Worm (Caenorhabditis elegans): ENCODE data around the gene ain-1.

The ain-1 gene

ce11 chrX:16643246-16643645 is 30.0 kb downstream of the ain-1 start:
- no peak for TF ChIP-seq ztf-29 (GFP tag; IDR thresholded peaks at IDR 0.05)
- TF ChIP-seq ref-1 (GFP tag; conservative IDR thresholded peaks at IDR 0.05): no peak
- no peak for TF ChIP-seq ztf-23 (GFP tag; IDR thresholded peaks at IDR 0.05)
- TF ChIP-seq tab-1 (GFP tag; IDR thresholded peaks at IDR 0.05): no peak
- no peak for TF ChIP-seq med-1 (GFP tag; optimal IDR thresholded peaks at IDR 0.05; ENCODE audit: insufficient read depth)
- TF ChIP-seq flt-1 (GFP tag; IDR thresholded peaks at IDR 0.05): no peak
- no peak for TF ChIP-seq klf-2 (GFP tag; conservative IDR thresholded peaks at IDR 0.05)
- no peak for TF ChIP-seq cog-1 (tag; optimal IDR thresholded peaks at IDR 0.05)

DNA sequence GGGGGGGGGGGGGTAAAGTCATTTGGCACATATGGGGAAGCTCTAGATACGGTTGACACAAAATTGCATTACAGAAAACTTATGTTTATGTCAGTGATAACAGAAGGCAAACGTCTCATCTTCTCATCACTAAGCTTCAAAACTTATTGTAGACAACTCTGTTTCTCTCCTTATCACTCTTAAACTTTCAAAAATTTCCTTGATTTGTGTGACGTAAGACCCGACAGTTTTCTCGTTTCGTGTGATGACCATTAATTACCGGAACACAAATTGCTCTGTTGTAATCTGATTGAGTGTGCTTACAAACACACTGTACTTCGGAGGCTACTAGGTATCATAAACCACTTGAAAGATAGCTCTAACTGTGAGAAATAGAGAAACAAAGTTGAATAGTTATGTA is 31.6 kb downstream of the ain-1 start:
- TF ChIP-seq klf-2 (GFP tag; conservative IDR thresholded peaks at IDR 0.05) (no peak), cog-1 (tag; optimal IDR thresholded peaks at IDR 0.05) (no peak)

DNA sequence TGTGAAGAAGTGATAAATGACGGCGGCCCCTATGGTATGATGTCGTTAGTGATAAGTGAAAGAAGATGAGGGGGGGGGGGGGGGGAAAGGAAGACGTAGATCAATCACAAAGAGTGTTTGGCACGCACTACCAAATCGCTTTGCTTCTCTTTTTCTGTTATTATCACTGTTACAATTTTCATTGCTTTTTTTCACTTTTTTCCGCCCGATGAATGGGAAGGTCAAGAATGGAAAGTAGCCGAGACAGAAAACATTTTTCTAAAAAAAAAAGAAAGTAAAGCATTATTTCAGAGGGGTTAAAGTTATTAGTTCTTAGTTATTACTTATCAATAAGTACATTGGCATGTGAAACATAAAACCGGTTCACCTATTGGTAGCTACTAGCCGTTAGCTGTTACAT is 34.0 kb downstream of the ain-1 start:
- TF ChIP-seq cog-1 (tag; optimal IDR thresholded peaks at IDR 0.05) (no peak), T22C8.4 (GFP tag; IDR thresholded peaks at IDR 0.05) (no peak), ref-1 (GFP tag; conservative IDR thresholded peaks at IDR 0.05) (no peak), ztf-29 (GFP tag; IDR thresholded peaks at IDR 0.05) (no peak)

ce11 chrX:16648773-16649172 is 35.5 kb downstream of the ain-1 start:
- TF ChIP-seq cog-1 (tag; optimal IDR thresholded peaks at IDR 0.05) (no peak), flt-1 (GFP tag; IDR thresholded peaks at IDR 0.05) (no peak), tab-1 (GFP tag; IDR thresholded peaks at IDR 0.05) (no peak), ztf-29 (GFP tag; IDR thresholded peaks at IDR 0.05) (no peak), ref-1 (GFP tag; conservative IDR thresholded peaks at IDR 0.05) (no peak), med-1 (GFP tag; optimal IDR thresholded peaks at IDR 0.05; ENCODE audit: insufficient read depth) (no peak), T22C8.4 (GFP tag; IDR thresholded peaks at IDR 0.05) (no peak), ztf-23 (GFP tag; IDR thresholded peaks at IDR 0.05) (no peak), klf-2 (GFP tag; conservative IDR thresholded peaks at IDR 0.05) (no peak)

DNA sequence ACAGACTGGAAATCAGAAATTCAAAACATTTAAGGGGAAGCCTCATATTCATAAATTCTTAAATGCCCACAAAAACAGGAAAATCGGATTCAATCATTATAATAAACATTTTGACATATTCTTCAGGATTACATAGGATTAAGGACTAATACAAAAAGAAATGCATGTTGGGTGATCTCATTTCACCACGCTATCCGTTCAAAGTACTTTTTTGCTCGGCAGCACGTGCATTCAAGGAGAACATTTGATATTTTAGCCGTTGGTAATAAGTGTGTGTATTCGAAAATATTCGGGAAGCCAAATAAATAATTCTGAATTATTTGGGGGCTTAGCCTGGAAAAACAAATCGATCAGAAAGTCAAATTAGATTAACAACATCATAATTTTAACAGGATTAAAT is 37.3 kb downstream of the ain-1 start:
- no peak for TF ChIP-seq cog-1 (tag; optimal IDR thresholded peaks at IDR 0.05)
- TF ChIP-seq ztf-29 (GFP tag; IDR thresholded peaks at IDR 0.05): no peak
- TF ChIP-seq klf-2 (GFP tag; conservative IDR thresholded peaks at IDR 0.05): no peak
- TF ChIP-seq ztf-23 (GFP tag; IDR thresholded peaks at IDR 0.05): no peak
- TF ChIP-seq tab-1 (GFP tag; IDR thresholded peaks at IDR 0.05): no peak
- no peak for TF ChIP-seq med-1 (GFP tag; optimal IDR thresholded peaks at IDR 0.05; ENCODE audit: insufficient read depth)
- TF ChIP-seq T22C8.4 (GFP tag; IDR thresholded peaks at IDR 0.05): no peak
- no peak for TF ChIP-seq ref-1 (GFP tag; conservative IDR thresholded peaks at IDR 0.05)
- TF ChIP-seq flt-1 (GFP tag; IDR thresholded peaks at IDR 0.05): no peak

DNA sequence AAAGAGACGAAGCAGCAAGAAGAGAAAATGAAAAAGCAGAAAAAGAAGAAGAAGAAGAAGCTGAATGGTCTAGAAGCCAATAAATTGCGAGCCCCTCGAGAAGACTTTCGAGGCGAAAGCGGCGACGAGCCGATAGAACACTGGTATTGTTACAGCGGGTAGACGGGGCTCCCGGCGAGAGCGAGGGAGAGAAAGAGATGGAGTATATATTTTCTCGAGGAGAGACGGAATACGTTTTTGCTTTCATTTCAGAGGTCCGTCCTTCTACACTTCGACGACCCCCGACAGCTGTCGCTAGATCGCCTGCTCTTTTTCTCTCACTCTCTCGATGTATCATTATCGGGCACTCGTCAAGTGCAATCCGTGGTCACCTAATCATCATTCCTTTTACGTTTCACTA is 42.0 kb downstream of the ain-1 start:
- TF ChIP-seq tab-1 (GFP tag; IDR thresholded peaks at IDR 0.05) (no peak), cog-1 (tag; optimal IDR thresholded peaks at IDR 0.05) (no peak), ztf-23 (GFP tag; IDR thresholded peaks at IDR 0.05) (no peak)

DNA sequence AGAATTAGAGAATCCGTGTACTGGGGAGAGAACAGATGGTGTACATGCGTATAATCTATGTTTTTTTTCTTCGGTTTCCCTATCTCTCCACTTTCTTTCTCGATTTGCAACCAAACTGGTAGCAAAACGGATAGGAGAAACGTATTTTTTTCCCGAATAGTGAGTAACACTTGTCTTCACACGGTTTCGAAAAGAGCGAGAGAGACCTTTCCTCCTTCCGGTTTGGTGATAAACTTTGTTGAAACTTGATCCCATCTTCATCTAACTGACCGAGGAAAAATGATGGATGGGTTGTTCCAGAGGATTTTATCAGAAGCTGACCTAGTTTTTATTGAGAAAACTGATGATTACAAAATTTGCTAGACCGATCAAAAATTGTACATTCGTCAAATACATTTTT is 45.1 kb downstream of the ain-1 start:
- TF ChIP-seq ztf-29 (GFP tag; IDR thresholded peaks at IDR 0.05) (no peak), klf-2 (GFP tag; conservative IDR thresholded peaks at IDR 0.05) (no peak), cog-1 (tag; optimal IDR thresholded peaks at IDR 0.05) (no peak), tab-1 (GFP tag; IDR thresholded peaks at IDR 0.05) (no peak), T22C8.4 (GFP tag; IDR thresholded peaks at IDR 0.05) (no peak), ref-1 (GFP tag; conservative IDR thresholded peaks at IDR 0.05) (no peak), med-1 (GFP tag; optimal IDR thresholded peaks at IDR 0.05; ENCODE audit: insufficient read depth) (no peak), ztf-23 (GFP tag; IDR thresholded peaks at IDR 0.05) (no peak), flt-1 (GFP tag; IDR thresholded peaks at IDR 0.05) (no peak)

DNA sequence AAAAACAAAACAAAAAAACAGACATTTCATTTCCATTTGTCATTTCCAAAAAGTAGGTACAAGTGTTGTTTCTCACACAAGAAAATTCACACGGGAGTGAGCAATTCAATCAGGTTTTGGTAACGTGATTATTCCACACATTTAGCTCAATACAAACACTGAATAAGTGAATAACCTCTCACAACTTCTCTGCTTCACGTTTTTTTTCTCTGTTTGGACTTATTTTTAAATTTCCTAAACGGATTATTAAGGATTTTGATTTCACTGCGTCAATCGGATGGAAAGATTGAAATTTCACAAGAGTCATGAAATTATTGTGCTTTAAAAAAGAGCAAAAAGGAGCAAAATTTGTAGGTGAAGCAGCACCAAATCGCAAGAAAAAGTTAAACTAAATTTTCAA is 47.0 kb downstream of the ain-1 start:
- no peak for TF ChIP-seq med-1 (GFP tag; optimal IDR thresholded peaks at IDR 0.05; ENCODE audit: insufficient read depth)
- no peak for TF ChIP-seq ref-1 (GFP tag; conservative IDR thresholded peaks at IDR 0.05)

ce11 chrX:16662723-16663122 is 49.5 kb downstream of the ain-1 start, which contains the start of gene F43B10.1:
Gene F43B10.1 (minus strand): TSS chrX:16662823.
- TF ChIP-seq ref-1 (GFP tag; conservative IDR thresholded peaks at IDR 0.05): no peak

All from whole organism, midembryonic.